Worm (Caenorhabditis elegans) whole organism, late embryonic: Measurements from ENCODE around the gene C34C12.6.

Experiments used
- T23F11.4 ChIP-seq: fragments of 200-800 bp; sonication (Bioruptor generic); optimal IDR thresholded peaks from 2 replicates; lab custom pipeline; 2018; ENCODE audit warnings: mild to moderate bottlenecking, missing genetic modification characterization, missing compliant biosample characterization
- ama-1 ChIP-seq: fragments of 150-350 bp; optimal IDR thresholded peaks from 2 replicates; lab custom pipeline; 2014
- ceh-14 ChIP-seq: sonication (generic microtip); optimal IDR thresholded peaks from 2 replicates; lab custom pipeline; 2016; ENCODE audit warnings: missing genotype, missing genetic modification characterization, missing compliant biosample characterization
- ceh-18 ChIP-seq: sonication (generic microtip); optimal IDR thresholded peaks from 2 replicates; lab custom pipeline; 2016; ENCODE audit warnings: missing genetic modification characterization, missing compliant biosample characterization
- ceh-2 ChIP-seq: sonication (generic microtip); optimal IDR thresholded peaks from 2 replicates; lab custom pipeline; 2016; ENCODE audit warnings: missing genotype, missing genetic modification characterization, missing compliant biosample characterization
- ceh-22 ChIP-seq: sonication (generic microtip); optimal IDR thresholded peaks from 2 replicates; lab custom pipeline; 2017; ENCODE audit warnings: missing biosample characterization, missing genetic modification characterization
- ceh-24 ChIP-seq: sonication (generic microtip); optimal IDR thresholded peaks from 2 replicates; lab custom pipeline; 2016; ENCODE audit warnings: mild to moderate bottlenecking, missing genetic modification characterization, missing compliant biosample characterization
- ceh-31 ChIP-seq: sonication (generic microtip); optimal IDR thresholded peaks from 2 replicates; lab custom pipeline; 2016; ENCODE audit warnings: missing genetic modification characterization, missing compliant biosample characterization
- ceh-34 ChIP-seq: sonication (generic microtip); optimal IDR thresholded peaks from 2 replicates; lab custom pipeline; 2016; ENCODE audit warnings: mild to moderate bottlenecking, missing genetic modification characterization, missing compliant biosample characterization
- ceh-45 ChIP-seq: fragments of 200-800 bp; sonication (Bioruptor generic); IDR thresholded peaks from 2 replicates; pipeline ENCODE4 v1.3.6; 2022; ENCODE audit warnings: missing genetic modification reagents, missing genetic modification characterization, missing compliant biosample characterization
- che-1 ChIP-seq: sonication (generic microtip); optimal IDR thresholded peaks from 2 replicates; lab custom pipeline; 2016; ENCODE audit warnings: mild to moderate bottlenecking, missing genetic modification characterization, missing compliant biosample characterization
- dmd-4 ChIP-seq: sonication (generic microtip); optimal IDR thresholded peaks from 2 replicates; lab custom pipeline; 2016; ENCODE audit warnings: borderline replicate concordance, missing genetic modification characterization, missing compliant biosample characterization
- elt-4 ChIP-seq: sonication (generic microtip); optimal IDR thresholded peaks from 2 replicates; lab custom pipeline; 2016; ENCODE audit warnings: missing genetic modification characterization, missing compliant biosample characterization
- fax-1 ChIP-seq: sonication (generic microtip); optimal IDR thresholded peaks from 2 replicates; lab custom pipeline; 2016; ENCODE audit warnings: missing genotype, missing genetic modification characterization, missing compliant biosample characterization
- gmeb-2 ChIP-seq: sonication (generic microtip); optimal IDR thresholded peaks from 2 replicates; lab custom pipeline; 2016; ENCODE audit warnings: missing genetic modification characterization, inconsistent platforms, missing compliant biosample characterization
- hlh-13 ChIP-seq: fragments of 200-800 bp; sonication (Bioruptor generic); optimal IDR thresholded peaks from 2 replicates; lab custom pipeline; 2018; ENCODE audit warnings: mild to moderate bottlenecking, missing genetic modification characterization, missing compliant biosample characterization
- hlh-15 ChIP-seq: sonication (generic microtip); optimal IDR thresholded peaks from 2 replicates; lab custom pipeline; 2016; ENCODE audit warnings: missing genetic modification characterization, missing compliant biosample characterization
- hlh-30 ChIP-seq: sonication (generic microtip); optimal IDR thresholded peaks from 2 replicates; lab custom pipeline; 2017; ENCODE audit warnings: antibody characterized with exemption, missing genetic modification characterization, missing compliant biosample characterization; ENCODE audit not compliant: insufficient read depth
- hlh-6 ChIP-seq: sonication (generic microtip); optimal IDR thresholded peaks from 2 replicates; lab custom pipeline; 2016; ENCODE audit warnings: missing genotype, missing genetic modification characterization, missing compliant biosample characterization
- hlh-8 ChIP-seq: sonication (generic microtip); optimal IDR thresholded peaks from 2 replicates; lab custom pipeline; 2016; ENCODE audit warnings: missing genotype, missing genetic modification characterization, missing compliant biosample characterization
- lim-6 ChIP-seq: sonication (generic microtip); optimal IDR thresholded peaks from 2 replicates; lab custom pipeline; 2016; ENCODE audit warnings: missing genetic modification characterization, missing compliant biosample characterization
- lin-11 ChIP-seq: fragments of 200-800 bp; sonication (Bioruptor generic); optimal IDR thresholded peaks from 2 replicates; lab custom pipeline; 2018; ENCODE audit warnings: mild to moderate bottlenecking, missing genetic modification characterization, missing compliant biosample characterization
- nfya-1 ChIP-seq: sonication (generic microtip); optimal IDR thresholded peaks from 2 replicates; lab custom pipeline; 2017; ENCODE audit warnings: missing genetic modification characterization, mild to moderate bottlenecking, missing compliant biosample characterization, antibody characterized with exemption, moderate library complexity
- nhr-11 ChIP-seq: fragments of 150-350 bp; optimal IDR thresholded peaks from 2 replicates; lab custom pipeline; 2014; ENCODE audit warnings: missing biosample characterization, missing genetic modification characterization
- nhr-232 ChIP-seq: sonication (generic microtip); optimal IDR thresholded peaks from 2 replicates; lab custom pipeline; 2016; ENCODE audit warnings: missing genetic modification characterization, missing compliant biosample characterization
- pag-3 ChIP-seq: sonication (generic microtip); optimal IDR thresholded peaks from 2 replicates; lab custom pipeline; 2016; ENCODE audit warnings: missing compliant biosample characterization, missing genetic modification characterization, borderline replicate concordance
- pat-9 ChIP-seq: fragments of 200-800 bp; sonication (Bioruptor generic); optimal IDR thresholded peaks from 2 replicates; lab custom pipeline; 2018; ENCODE audit warnings: mild to moderate bottlenecking, missing genetic modification characterization, moderate library complexity, missing compliant biosample characterization
- pha-2 ChIP-seq: sonication (generic microtip); optimal IDR thresholded peaks from 2 replicates; lab custom pipeline; 2017; ENCODE audit warnings: mild to moderate bottlenecking, missing genetic modification characterization, missing compliant biosample characterization
- pha-4 ChIP-seq: fragments of 150-350 bp; optimal IDR thresholded peaks from 2 replicates; lab custom pipeline; 2018; ENCODE audit warnings: missing biosample characterization, missing genetic modification reagents, missing genetic modification characterization
- ref-2 ChIP-seq: sonication (generic microtip); optimal IDR thresholded peaks from 2 replicates; lab custom pipeline; 2016; ENCODE audit warnings: missing genetic modification characterization, missing compliant biosample characterization
- rnt-1 ChIP-seq: sonication (generic microtip); optimal IDR thresholded peaks from 2 replicates; lab custom pipeline; 2016; ENCODE audit warnings: missing genetic modification characterization, missing compliant biosample characterization
- sox-2 ChIP-seq: fragments of 200-800 bp; sonication (Bioruptor generic); IDR thresholded peaks from 2 replicates; pipeline ENCODE4 v1.3.6; 2022; ENCODE audit warnings: missing genetic modification reagents, missing genetic modification characterization, missing compliant biosample characterization
- syd-9 ChIP-seq: sonication (generic microtip); optimal IDR thresholded peaks from 2 replicates; lab custom pipeline; 2016; ENCODE audit warnings: mild to moderate bottlenecking, missing genetic modification characterization, moderate library complexity, missing compliant biosample characterization
- tbx-2 ChIP-seq: sonication (generic microtip); optimal IDR thresholded peaks from 2 replicates; lab custom pipeline; 2016; ENCODE audit warnings: missing genetic modification characterization, missing compliant biosample characterization
- tbx-7 ChIP-seq: sonication (generic microtip); optimal IDR thresholded peaks from 2 replicates; lab custom pipeline; 2016; ENCODE audit warnings: missing genotype, missing genetic modification characterization, missing compliant biosample characterization
- ttx-3 ChIP-seq: sonication (generic microtip); optimal IDR thresholded peaks from 2 replicates; lab custom pipeline; 2016; ENCODE audit warnings: missing genetic modification reagents, missing genetic modification characterization, missing compliant biosample characterization
- unc-3 ChIP-seq, 2 experiments: fragments of 200-800 bp in 1 of 2; sonication (Bioruptor generic) in 1 of 2; sonication (generic microtip) in 1 of 2; conservative IDR thresholded peaks in 1 of 2; optimal IDR thresholded peaks in 1 of 2; 2 replicates each; pipeline versions ENCODE4 v1.3.6 to Lab custom; 2016 to 2022; ENCODE audit warnings: missing compliant biosample characterization in 2 of 2, missing genetic modification characterization in 2 of 2, missing genetic modification reagents in 1 of 2

Gene C34C12.6

ce11 chrIII:3460061-3460460, 22.3 kb upstream of the C34C12.6 start, which contains the start of gene C34C12.8 (continued):
- peak; percentile 3 for TF ChIP-seq ceh-2
- TF ChIP-seq ceh-45 (GFP tag; lab: Robert Waterston, UW), result no peak
- peak; percentile 11 for TF ChIP-seq hlh-13 (GFP tag; lab: Kevin White, UChicago)
- peak; percentile 40 for TF ChIP-seq pat-9 (tag; lab: Kevin White, UChicago)
- TF ChIP-seq ceh-31, result peak; percentile 78
- no peak for TF ChIP-seq ama-1 (lab: Kevin White, UChicago)
- peak; percentile 70 for TF ChIP-seq tbx-2
- TF ChIP-seq T23F11.4 (GFP tag; lab: Kevin White, UChicago), result no peak
- peak; percentile 63 for TF ChIP-seq rnt-1 (tag; lab: Kevin White, UChicago)
- no peak for TF ChIP-seq elt-4 (tag; lab: Kevin White, UChicago)
- TF ChIP-seq unc-3 (GFP tag; conservative IDR thresholded peaks at IDR 0.05; lab: Robert Waterston, UW), result no peak
- no peak for TF ChIP-seq unc-3 (tag; optimal IDR thresholded peaks at IDR 0.05; lab: Kevin White, UChicago)
- TF ChIP-seq pha-4, result no peak
- no peak for TF ChIP-seq nhr-232 (tag; lab: Kevin White, UChicago)
- TF ChIP-seq lin-11, result peak; percentile 17
- TF ChIP-seq hlh-15 (tag; lab: Kevin White, UChicago), result peak; percentile 9

ce11 chrIII:3461403-3461802, 21.0 kb upstream of the C34C12.6 start, which contains the start of gene pph-6:
Gene pph-6 (plus strand): TSS chrIII:3461703.
- no peak for TF ChIP-seq fax-1 (tag; lab: Kevin White, UChicago)
- TF ChIP-seq syd-9, result no peak
- no peak for TF ChIP-seq ceh-14 (tag; lab: Kevin White, UChicago)
- no peak for TF ChIP-seq ref-2 (tag; lab: Kevin White, UChicago)

- no peak for TF ChIP-seq ceh-22
- peak; percentile 93 for TF ChIP-seq nfya-1 (tag; lab: Kevin White, UChicago)
Measured at ce11 chrIII:3467013-3467412, 15.4 kb upstream of the C34C12.6 start.

ce11 chrIII:3468384-3468783, 14.0 kb upstream of the C34C12.6 start:
- no peak for TF ChIP-seq dmd-4 (tag; lab: Kevin White, UChicago)
- no peak for TF ChIP-seq gmeb-2 (tag; lab: Kevin White, UChicago)
- no peak for TF ChIP-seq ceh-34 (tag; lab: Kevin White, UChicago)
- TF ChIP-seq nhr-11, result no peak
- no peak for TF ChIP-seq che-1 (tag; lab: Kevin White, UChicago)
- no peak for TF ChIP-seq lim-6 (tag; lab: Kevin White, UChicago)
- TF ChIP-seq hlh-8 (tag; lab: Kevin White, UChicago), result no peak
- no peak for TF ChIP-seq fax-1 (tag; lab: Kevin White, UChicago)
- TF ChIP-seq pag-3, result no peak
- no peak for TF ChIP-seq ama-1 (lab: Kevin White, UChicago)
- no peak for TF ChIP-seq rnt-1 (tag; lab: Kevin White, UChicago)
- TF ChIP-seq pha-2 (tag; lab: Kevin White, UChicago), result no peak
- TF ChIP-seq hlh-6, result no peak
- no peak for TF ChIP-seq tbx-7
- no peak for TF ChIP-seq ceh-24
- no peak for TF ChIP-seq ttx-3 (tag; lab: Kevin White, UChicago)
- TF ChIP-seq ceh-18, result no peak
- TF ChIP-seq T23F11.4 (GFP tag; lab: Kevin White, UChicago), result no peak
- TF ChIP-seq sox-2 (GFP tag; lab: Robert Waterston, UW), result no peak
- TF ChIP-seq hlh-30 (tag; lab: Kevin White, UChicago), result no peak
